Worm (Caenorhabditis elegans) whole organism, L2 larva: ENCODE results near the gene C27A7.6.

Experiments
- R02D3.7 ChIP-seq: fragments of 150-350 bp; optimal IDR thresholded peaks from 2 replicates; lab custom pipeline; 2014; ENCODE audit warnings: missing biosample characterization, missing genetic modification characterization
- ZK546.5 ChIP-seq: sonication (generic microtip); optimal IDR thresholded peaks from 2 replicates; lab custom pipeline; 2017; ENCODE audit warnings: missing biosample characterization, missing genetic modification characterization
- fos-1 ChIP-seq: fragments of 150-350 bp; optimal IDR thresholded peaks from 2 replicates; lab custom pipeline; 2014; ENCODE audit warnings: missing biosample characterization, missing genetic modification characterization
- lin-13 ChIP-seq: fragments of 150-350 bp; optimal IDR thresholded peaks from 2 replicates; lab custom pipeline; 2014; ENCODE audit warnings: missing biosample characterization, missing genetic modification reagents, missing genetic modification characterization
- nhr-11 ChIP-seq: fragments of 150-350 bp; optimal IDR thresholded peaks from 2 replicates; lab custom pipeline; 2014; ENCODE audit warnings: missing biosample characterization, missing genetic modification characterization
- nhr-12 ChIP-seq: fragments of 150-350 bp; optimal IDR thresholded peaks from 2 replicates; lab custom pipeline; 2014; ENCODE audit warnings: missing biosample characterization, missing genetic modification characterization
- nhr-77 ChIP-seq: fragments of 150-350 bp; optimal IDR thresholded peaks from 2 replicates; lab custom pipeline; 2014; ENCODE audit warnings: missing biosample characterization, missing genetic modification characterization
- zag-1 ChIP-seq: fragments of 150-350 bp; optimal IDR thresholded peaks from 2 replicates; lab custom pipeline; 2014; ENCODE audit warnings: missing biosample characterization, missing genetic modification characterization

DNA sequence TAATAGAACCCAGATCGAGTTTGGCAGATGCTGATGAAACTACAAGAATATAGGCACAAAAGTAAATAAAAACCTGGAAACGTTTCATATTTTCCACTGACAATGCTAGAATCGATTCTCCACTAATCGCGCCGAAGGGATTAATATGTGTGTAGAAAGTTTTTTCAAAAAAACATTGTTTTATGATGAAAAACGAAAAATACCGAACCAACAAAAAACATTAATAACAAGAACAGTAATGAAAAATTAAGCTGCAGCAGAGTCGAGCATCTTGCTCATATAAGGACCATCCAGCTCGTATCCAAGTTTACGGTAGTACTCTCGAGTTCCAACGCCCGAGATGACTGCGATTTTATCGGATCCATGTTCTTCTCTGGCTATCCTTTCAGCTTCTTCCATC lies 48.8 kb upstream of the C27A7.6 start, which contains the start of gene clec-224:
- no peak for TF ChIP-seq R02D3.7 (tag; lab: Kevin White, UChicago)
- no peak for TF ChIP-seq nhr-11 (tag; lab: Kevin White, UChicago)
- no peak for TF ChIP-seq lin-13
- no peak for TF ChIP-seq nhr-77 (tag; lab: Kevin White, UChicago)
- no peak for TF ChIP-seq nhr-12 (tag; lab: Kevin White, UChicago)
- no peak for TF ChIP-seq zag-1 (tag; lab: Kevin White, UChicago)
- TF ChIP-seq fos-1 (tag; lab: Kevin White, UChicago) = no peak
- TF ChIP-seq ZK546.5 (tag; lab: Kevin White, UChicago) = no peak
